Worm (Caenorhabditis elegans) whole organism, L3 larva: ENCODE measurements around the gene F09C12.2.

Experiments used
- elt-3 ChIP-seq, 3 experiments: fragments of 150-350 bp in 1 of 3; sonication (generic microtip) in 2 of 3; optimal IDR thresholded peaks; 2 replicates in 2 of 3; 4 replicates in 1 of 3; lab custom pipeline; 2014 to 2017; ENCODE audit warnings: missing biosample characterization in 3 of 3, missing genetic modification characterization in 3 of 3
- lin-15B ChIP-seq: fragments of 150-350 bp; optimal IDR thresholded peaks from 2 replicates; lab custom pipeline; 2014; ENCODE audit warnings: missing biosample characterization, missing genetic modification characterization
- lin-39 ChIP-seq: fragments of 150-350 bp; optimal IDR thresholded peaks from 2 replicates; lab custom pipeline; 2018; ENCODE audit warnings: missing biosample characterization, missing genetic modification reagents, missing genetic modification characterization
- mml-1 ChIP-seq: fragments of 150-350 bp; sonication (generic microtip); optimal IDR thresholded peaks from 3 replicates; lab custom pipeline; 2014; ENCODE audit warnings: missing biosample characterization, missing genetic modification characterization
- nhr-23 ChIP-seq: fragments of 150-350 bp; optimal IDR thresholded peaks from 2 replicates; lab custom pipeline; 2014; ENCODE audit warnings: missing biosample characterization, missing genetic modification reagents, missing genetic modification characterization
- pqm-1 ChIP-seq: fragments of 150-350 bp; optimal IDR thresholded peaks from 2 replicates; lab custom pipeline; 2017; ENCODE audit warnings: missing biosample characterization, missing genetic modification characterization, inconsistent platforms

DNA sequence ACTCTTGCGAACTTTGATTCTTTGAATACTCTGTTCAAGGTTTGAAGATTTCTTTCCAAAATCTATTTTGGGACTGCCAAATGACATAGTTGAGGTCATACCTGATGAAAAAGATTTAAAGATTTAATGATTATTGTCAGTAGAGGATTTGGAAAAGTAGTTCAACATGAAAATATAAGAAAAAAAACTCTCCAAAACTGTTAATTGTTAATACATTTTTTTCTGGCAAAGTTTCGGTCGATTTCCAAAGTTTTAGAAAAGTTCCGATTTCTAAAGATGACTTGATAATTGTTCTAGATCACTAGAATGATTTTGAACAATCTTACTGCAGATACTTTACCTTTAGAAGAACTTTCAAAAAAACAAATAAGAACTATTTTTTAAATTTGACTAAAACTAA lies 38.5 kb upstream of the F09C12.2 start, which contains the start of gene C27A2.7:
- TF ChIP-seq mml-1 (tag; lab: Kevin White, UChicago) (no peak), elt-3 (tag; optimal IDR thresholded peaks at IDR 0.05; lab: Kevin White, UChicago) (no peak), nhr-23 (tag; lab: Kevin White, UChicago) (no peak), pqm-1 (no peak), lin-15B (tag; lab: Kevin White, UChicago) (no peak), lin-39 (tag; lab: Kevin White, UChicago) (no peak)
